Worm (Caenorhabditis elegans): ENCODE results near the gene scc-3.

DNA sequence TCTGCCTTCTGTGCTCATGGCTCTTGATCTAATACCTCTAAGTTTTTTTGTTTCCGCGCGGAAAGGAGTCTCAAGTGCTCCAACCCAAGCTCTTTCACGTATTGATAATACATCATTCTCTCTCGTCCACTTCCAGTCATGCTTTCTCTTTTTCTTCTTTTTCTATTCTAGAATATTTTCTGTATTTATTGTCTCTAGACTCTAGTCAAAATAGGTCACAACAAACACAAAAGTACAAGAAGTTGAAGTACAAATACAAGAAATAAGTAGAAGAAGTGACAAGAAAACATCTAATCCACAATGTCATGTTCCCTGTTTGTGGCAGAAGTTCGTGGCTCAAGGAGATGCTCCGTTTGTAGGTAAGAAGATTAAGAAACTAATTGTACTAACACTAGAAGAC lies 9.5 kb downstream of the scc-3 start, which contains the start of gene ZC455.1:
- no peak for TF ChIP-seq him-1 (tag; optimal IDR thresholded peaks at IDR 0.05)
- TF ChIP-seq W03F9.2 (tag; optimal IDR thresholded peaks at IDR 0.05), result no peak
- TF ChIP-seq dao-5 (tag; optimal IDR thresholded peaks at IDR 0.05), result no peak
